Worm (Caenorhabditis elegans) whole organism, L3 larva: ENCODE data around the gene cct-8.

Experiments
- ama-1 ChIP-seq: fragments of 150-350 bp; optimal IDR thresholded peaks from 2 replicates; lab custom pipeline; 2018
- nhr-12 ChIP-seq: fragments of 150-350 bp; optimal IDR thresholded peaks from 2 replicates; lab custom pipeline; 2014; ENCODE audit warnings: missing biosample characterization, missing genetic modification characterization

DNA sequence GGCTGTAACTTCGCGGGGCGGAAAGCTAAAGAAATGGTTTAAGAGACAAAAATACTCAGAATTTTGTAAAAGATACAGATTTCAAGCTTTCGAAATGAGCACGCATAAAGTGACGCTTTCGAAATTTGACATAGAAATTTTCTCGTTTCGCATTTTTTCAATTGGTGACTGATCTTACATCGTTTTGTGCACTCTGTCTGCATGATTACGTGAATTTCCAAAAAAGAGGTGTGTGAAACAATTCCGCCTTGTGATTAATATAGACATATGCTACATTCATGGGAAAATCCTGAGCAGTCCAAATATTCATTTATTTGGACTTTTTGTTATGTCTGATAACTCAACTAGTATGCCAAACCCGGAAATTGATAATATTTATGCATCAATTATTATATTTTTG lies 48.0 kb downstream of the cct-8 start, which contains the start of gene srx-12:
- TF ChIP-seq ama-1 = no peak
- no peak for TF ChIP-seq nhr-12
